Fruit fly (Drosophila melanogaster): ENCODE results near the gene sl.
A peak's percentile ranks its signal among the peaks of the same experiment; 100 is the strongest.

Gene sl

dm6 chrX:16385942-16386392 lies 35.9 kb downstream of the sl start (continued):
- 0 out of 2 replicates have a peak, but pooled peaks have one; percentile 23 for TF ChIP-seq Ptx1 (GFP tag; IDR thresholded peaks at IDR 0.05)
- TF ChIP-seq cwo (GFP tag; optimal IDR thresholded peaks at IDR 0.05), result peak; percentile 56
- TF ChIP-seq Fer3 (tag; optimal IDR thresholded peaks at IDR 0.05), result peak; percentile 37
- no peak for TF ChIP-seq Oaz (GFP tag; IDR thresholded peaks at IDR 0.05)
- TF ChIP-seq CG31224 (GFP tag; IDR thresholded peaks at IDR 0.05), result 0 out of 2 replicates have a peak, but pooled peaks have one; percentile 10
- peak; percentile 13 for TF ChIP-seq D19B (GFP tag; optimal IDR thresholded peaks at IDR 0.05)
- TF ChIP-seq HHEX (GFP tag; optimal IDR thresholded peaks at IDR 0.05), result peak; percentile 32
- no peak for TF ChIP-seq esg (GFP tag; conservative IDR thresholded peaks at IDR 0.05)
- no peak for TF ChIP-seq pan (optimal IDR thresholded peaks at IDR 0.05)
- no peak for TF ChIP-seq pan (GFP tag; optimal IDR thresholded peaks at IDR 0.05 in 1 of 2, IDR thresholded peaks at IDR 0.05 in 1 of 2)
- peak; percentile 17; the same call in 1 of the 2 replicates for TF ChIP-seq CG6689 (GFP tag; IDR thresholded peaks at IDR 0.05)
- TF ChIP-seq CG12744 (GFP tag; optimal IDR thresholded peaks at IDR 0.05), result peak; percentile 14
- TF ChIP-seq Tbp (GFP tag; optimal IDR thresholded peaks at IDR 0.05), result no peak
- no peak for TF ChIP-seq ara (GFP tag; IDR thresholded peaks at IDR 0.05)
- TF ChIP-seq onecut (GFP tag; IDR thresholded peaks at IDR 0.05), result 0 out of 2 replicates have a peak, but pooled peaks have one; percentile 17
- peak; percentile 26 for TF ChIP-seq CHES-1-like (GFP tag; optimal IDR thresholded peaks at IDR 0.05)
- TF ChIP-seq CG17829 (tag; optimal IDR thresholded peaks at IDR 0.05), result peak; percentile 26
- no peak for TF ChIP-seq slp2 (GFP tag; optimal IDR thresholded peaks at IDR 0.05)
- TF ChIP-seq Dad (GFP tag; optimal IDR thresholded peaks at IDR 0.05), result no peak
- peak; percentile 14 for TF ChIP-seq BtbVII (GFP tag; optimal IDR thresholded peaks at IDR 0.05)
- TF ChIP-seq CG9437 (GFP tag; optimal IDR thresholded peaks at IDR 0.05), result peak; percentile 28
- TF ChIP-seq ken (GFP tag; IDR thresholded peaks at IDR 0.05), result no peak
- peak; percentile 73 for TF ChIP-seq CG18599 (GFP tag; optimal IDR thresholded peaks at IDR 0.05)
- peak; percentile 72 for TF ChIP-seq caup (GFP tag; optimal IDR thresholded peaks at IDR 0.05; ENCODE audit: severe bottlenecking)
- TF ChIP-seq tap (tag; optimal IDR thresholded peaks at IDR 0.05), result peak; percentile 36
- peak; percentile 54 for TF ChIP-seq CG10209 (GFP tag; optimal IDR thresholded peaks at IDR 0.05)
- no peak for TF ChIP-seq D (optimal IDR thresholded peaks at IDR 0.05)
- TF ChIP-seq D (GFP tag; optimal IDR thresholded peaks at IDR 0.05), result peak; percentile 18
- TF ChIP-seq CG6854 (GFP tag; optimal IDR thresholded peaks at IDR 0.05), result peak; percentile 25
- peak; percentile 1 for TF ChIP-seq Dek (tag; optimal IDR thresholded peaks at IDR 0.05)
- TF ChIP-seq dysf (GFP tag; IDR thresholded peaks at IDR 0.05), result peak; percentile 37; the same call in 1 of the 3 replicates
- peak; percentile 25 for TF ChIP-seq CG1233 (GFP tag; optimal IDR thresholded peaks at IDR 0.05)
- peak; percentile 47; the same call in 1 of the 2 replicates for TF ChIP-seq slbo (GFP tag; IDR thresholded peaks at IDR 0.05)
- TF ChIP-seq CG13424 (tag; optimal IDR thresholded peaks at IDR 0.05), result peak; percentile 35
- TF ChIP-seq CG8924 (tag; optimal IDR thresholded peaks at IDR 0.05), result peak; percentile 49
- peak; percentile 19; the same call in 1 of the 2 replicates for TF ChIP-seq Rfx (GFP tag; IDR thresholded peaks at IDR 0.05)
- TF ChIP-seq CG2678 (tag; optimal IDR thresholded peaks at IDR 0.05), result peak; percentile 68
- peak; percentile 54 for TF ChIP-seq exex (tag; optimal IDR thresholded peaks at IDR 0.05)
- peak; percentile 28 for TF ChIP-seq CG12659 (GFP tag; optimal IDR thresholded peaks at IDR 0.05)
- no peak; the same call in 1 of the 2 replicates for TF ChIP-seq Xrp1 (GFP tag; IDR thresholded peaks at IDR 0.05)
- peak; percentile 36 for TF ChIP-seq phol (tag; optimal IDR thresholded peaks at IDR 0.05)
- TF ChIP-seq CG14014 (GFP tag; IDR thresholded peaks at IDR 0.05), result no peak
- TF ChIP-seq CG6175 (GFP tag; IDR thresholded peaks at IDR 0.05), result no peak
- TF ChIP-seq CoRest (tag; optimal IDR thresholded peaks at IDR 0.05), result peak; percentile 51
- TF ChIP-seq tgo (GFP tag; IDR thresholded peaks at IDR 0.05), result 0 out of 3 replicates have a peak, but pooled peaks have one; percentile 33
- 0 out of 2 replicates have a peak, but pooled peaks have one; percentile 13 for TF ChIP-seq lmd (GFP tag; IDR thresholded peaks at IDR 0.05)
- peak; percentile 5 for TF ChIP-seq CG10979 (tag; optimal IDR thresholded peaks at IDR 0.05)
- no peak for TF ChIP-seq Spps (tag; optimal IDR thresholded peaks at IDR 0.05)
- peak; percentile 67 for TF ChIP-seq CG6765 (GFP tag; optimal IDR thresholded peaks at IDR 0.05)
- no peak for TF ChIP-seq tup (GFP tag; optimal IDR thresholded peaks at IDR 0.05)

All from whole organism, embryonic.